In the genomic region with DNA sequence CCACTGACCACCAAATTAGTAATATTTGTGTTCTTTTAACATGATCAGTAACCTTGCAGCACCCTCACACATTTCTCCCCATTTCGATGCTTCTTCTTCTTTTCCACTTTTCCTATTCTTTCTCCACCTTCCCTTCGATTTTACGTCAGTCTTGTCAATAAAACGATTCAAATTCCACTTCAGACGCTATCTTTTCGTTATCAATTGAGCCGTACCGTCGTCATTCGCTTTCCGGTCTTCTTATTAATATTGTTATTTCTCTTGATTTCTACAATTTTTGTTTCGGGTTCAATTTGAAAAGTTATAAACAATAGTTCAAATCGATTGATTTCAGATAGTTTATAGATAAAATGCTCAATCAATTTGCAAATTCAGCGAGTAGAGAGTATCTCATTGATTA, we compare ENCODE assay signal across 1 worm cellular context.
TF ChIP-seq lines count a peak whose summit lies in the region.

No protein-coding gene starts in this region.

TF ChIP-seq in whole organism, L4 larva, 104 proteins besides CTCF, POLR2A, EP300 and RAD21 (continued from another document):
- no peak for TF ChIP-seq nhr-10 (tag; optimal IDR thresholded peaks at IDR 0.05; lab: Kevin White, UChicago)
- no peak for TF ChIP-seq ztf-11 (tag; optimal IDR thresholded peaks at IDR 0.05; lab: Kevin White, UChicago)
- no peak for TF ChIP-seq nhr-25 (tag; optimal IDR thresholded peaks at IDR 0.05; lab: Kevin White, UChicago; ENCODE audit: borderline replicate concordance, insufficient read depth)
- TF ChIP-seq nhr-77 (tag; optimal IDR thresholded peaks at IDR 0.05; lab: Kevin White, UChicago): peak; percentile 54
- TF ChIP-seq zfp-2 (tag; optimal IDR thresholded peaks at IDR 0.05; lab: Kevin White, UChicago): no peak
